Worm (Caenorhabditis elegans) whole organism, L4 larva: ENCODE data around the gene ttr-52.
A peak's percentile ranks its signal among the peaks of the same experiment; 100 is the strongest.

Source experiments
- F26F4.8 ChIP-seq: fragments of 200-800 bp; sonication (Bioruptor generic); conservative IDR thresholded peaks from 2 replicates; pipeline ENCODE4 v1.3.6; 2022; ENCODE audit warnings: missing genetic modification characterization, missing compliant biosample characterization
- F37D6.2 ChIP-seq: sonication (generic microtip); optimal IDR thresholded peaks from 2 replicates; lab custom pipeline; 2016; ENCODE audit warnings: mild to moderate bottlenecking, missing genetic modification characterization, missing compliant biosample characterization
- T26A8.4 ChIP-seq: fragments of 200-800 bp; sonication (Bioruptor generic); IDR thresholded peaks from 2 replicates; pipeline ENCODE4 v1.3.6; 2022; ENCODE audit warnings: missing genetic modification characterization, missing compliant biosample characterization
- ZK546.5 ChIP-seq, 2 experiments: sonication (generic microtip); optimal IDR thresholded peaks; 2 replicates each; lab custom pipeline; 2017; ENCODE audit warnings: missing biosample characterization in 2 of 2, missing genetic modification characterization in 2 of 2
- aha-1 ChIP-seq: fragments of 150-350 bp; peaks from one replicate; lab custom pipeline; 2014; ENCODE audit warnings: missing biosample characterization, missing genetic modification characterization
- arid-1 ChIP-seq: fragments of 200-800 bp; sonication (Bioruptor generic); conservative IDR thresholded peaks from 2 replicates; pipeline ENCODE4 v1.3.6; 2022; ENCODE audit warnings: missing genetic modification reagents, missing genetic modification characterization, missing compliant biosample characterization
- attf-4 ChIP-seq: sonication (generic microtip); optimal IDR thresholded peaks from 3 replicates; lab custom pipeline; 2017; ENCODE audit warnings: missing biosample characterization, missing genetic modification characterization
- ceh-20 ChIP-seq: fragments of 200-800 bp; sonication (Bioruptor generic); IDR thresholded peaks from 2 replicates; pipeline ENCODE4 v1.3.6; 2022; ENCODE audit warnings: missing genetic modification reagents, missing genetic modification characterization, missing compliant biosample characterization
- ceh-62 ChIP-seq: sonication (generic microtip); optimal IDR thresholded peaks from 2 replicates; lab custom pipeline; 2017; ENCODE audit warnings: missing biosample characterization, missing genetic modification characterization
- ces-1 ChIP-seq: fragments of 150-350 bp; sonication (generic microtip); optimal IDR thresholded peaks from 4 replicates; lab custom pipeline; 2014; ENCODE audit warnings: missing biosample characterization, missing genetic modification reagents, missing genetic modification characterization
- cey-2 ChIP-seq: sonication (generic microtip); optimal IDR thresholded peaks from 3 replicates; lab custom pipeline; 2017; ENCODE audit warnings: missing genetic modification characterization, mild to moderate bottlenecking, missing compliant biosample characterization, antibody characterized with exemption, borderline replicate concordance; ENCODE audit not compliant: insufficient read depth
- ctbp-1 ChIP-seq: fragments of 200-800 bp; sonication (Bioruptor generic); IDR thresholded peaks from 2 replicates; pipeline ENCODE4 v1.3.6; 2022; ENCODE audit warnings: missing genetic modification reagents, missing genetic modification characterization, missing compliant biosample characterization
- daf-16 ChIP-seq, 3 experiments: sonication (generic microtip); optimal IDR thresholded peaks; 2 replicates each; lab custom pipeline; 2016 to 2017; ENCODE audit warnings: missing genetic modification characterization in 3 of 3, missing genetic modification reagents in 3 of 3, mild to moderate bottlenecking in 2 of 3, missing compliant biosample characterization in 2 of 3, missing biosample characterization in 1 of 3, moderate library complexity in 1 of 3
- dmd-6 ChIP-seq: fragments of 200-800 bp; sonication (Bioruptor generic); IDR thresholded peaks from 2 replicates; pipeline ENCODE4 v1.3.6; 2022; ENCODE audit warnings: missing genetic modification reagents, missing genetic modification characterization, missing compliant biosample characterization
- dmd-8 ChIP-seq: fragments of 200-800 bp; sonication (Bioruptor generic); IDR thresholded peaks from 2 replicates; pipeline ENCODE4 v1.3.6; 2022; ENCODE audit warnings: missing genetic modification characterization, missing compliant biosample characterization
- dmd-9 ChIP-seq: fragments of 200-800 bp; sonication (Bioruptor generic); IDR thresholded peaks from 2 replicates; pipeline ENCODE4 v1.3.6; 2022; ENCODE audit warnings: missing genetic modification reagents, missing genetic modification characterization, missing compliant biosample characterization
- dve-1 ChIP-seq: sonication (generic microtip); optimal IDR thresholded peaks from 2 replicates; lab custom pipeline; 2017; ENCODE audit warnings: antibody characterized with exemption, mild to moderate bottlenecking, missing genetic modification characterization, missing compliant biosample characterization; ENCODE audit not compliant: insufficient read depth
- egl-27 ChIP-seq: sonication (generic microtip); optimal IDR thresholded peaks from 3 replicates; lab custom pipeline; 2017; ENCODE audit warnings: missing biosample characterization, missing genetic modification reagents, missing genetic modification characterization
- egl-43 ChIP-seq: fragments of 200-800 bp; sonication (Bioruptor generic); IDR thresholded peaks from 2 replicates; pipeline ENCODE4 v1.3.6; 2022; ENCODE audit warnings: missing genetic modification reagents, missing genetic modification characterization, missing compliant biosample characterization
- fos-1 ChIP-seq: fragments of 150-350 bp; optimal IDR thresholded peaks from 2 replicates; lab custom pipeline; 2014; ENCODE audit warnings: missing biosample characterization, missing genetic modification characterization
- hif-1 ChIP-seq, 2 experiments: sonication (generic microtip); optimal IDR thresholded peaks; 2 replicates each; lab custom pipeline; 2016 to 2017; ENCODE audit warnings: missing compliant biosample characterization in 2 of 2, missing genetic modification characterization in 2 of 2, missing genetic modification reagents in 2 of 2, missing genotype in 2 of 2, mild to moderate bottlenecking in 1 of 2
- hlh-11 ChIP-seq: fragments of 200-800 bp; sonication (Bioruptor generic); optimal IDR thresholded peaks from 2 replicates; lab custom pipeline; 2018; ENCODE audit warnings: mild to moderate bottlenecking, missing genetic modification characterization, missing compliant biosample characterization
- hlh-30 ChIP-seq: sonication (generic microtip); optimal IDR thresholded peaks from 2 replicates; lab custom pipeline; 2017; ENCODE audit warnings: antibody characterized with exemption, mild to moderate bottlenecking, missing genetic modification characterization, missing compliant biosample characterization; ENCODE audit not compliant: insufficient read depth
- hmg-1.1 ChIP-seq: fragments of 200-800 bp; sonication (Bioruptor generic); IDR thresholded peaks from 2 replicates; pipeline ENCODE4 v1.3.6; 2022; ENCODE audit warnings: missing genetic modification reagents, missing genetic modification characterization, missing compliant biosample characterization
- lin-15B ChIP-seq: fragments of 150-350 bp; sonication (generic microtip); optimal IDR thresholded peaks from 3 replicates; lab custom pipeline; 2014; ENCODE audit warnings: missing biosample characterization, missing genetic modification characterization
- lin-29 ChIP-seq: fragments of 200-800 bp; sonication (Bioruptor generic); IDR thresholded peaks from 2 replicates; pipeline ENCODE4 v1.3.6; 2022; ENCODE audit warnings: missing genetic modification reagents, missing genetic modification characterization, missing compliant biosample characterization
- lin-38 ChIP-seq: fragments of 200-800 bp; sonication (Bioruptor generic); IDR thresholded peaks from 2 replicates; pipeline ENCODE4 v1.3.6; 2022; ENCODE audit warnings: missing genetic modification reagents, missing genetic modification characterization, missing compliant biosample characterization
- lsy-2 ChIP-seq, 2 experiments: fragments of 150-350 bp in 1 of 2; sonication (generic microtip) in 1 of 2; optimal IDR thresholded peaks; 2 replicates each; lab custom pipeline; 2014 to 2017; ENCODE audit warnings: missing biosample characterization in 2 of 2, missing genetic modification characterization in 2 of 2
- mdl-1 ChIP-seq, 2 experiments: fragments of 150-350 bp in 1 of 2; sonication (generic microtip) in 1 of 2; optimal IDR thresholded peaks; 2 replicates each; lab custom pipeline; 2014 to 2017; ENCODE audit warnings: missing biosample characterization in 2 of 2, missing genetic modification characterization in 2 of 2
- mep-1 ChIP-seq: fragments of 150-350 bp; sonication (generic microtip); optimal IDR thresholded peaks from 3 replicates; lab custom pipeline; 2014; ENCODE audit warnings: missing biosample characterization, missing genetic modification characterization
- mes-2 ChIP-seq: sonication (generic microtip); optimal IDR thresholded peaks from 2 replicates; lab custom pipeline; 2016; ENCODE audit warnings: missing genotype, mild to moderate bottlenecking, missing genetic modification characterization, missing compliant biosample characterization; ENCODE audit not compliant: poor library complexity, severe bottlenecking
- nhr-237 ChIP-seq: sonication (generic microtip); optimal IDR thresholded peaks from 2 replicates; lab custom pipeline; 2017; ENCODE audit warnings: missing biosample characterization, missing genetic modification characterization
- nhr-28 ChIP-seq: fragments of 150-350 bp; optimal IDR thresholded peaks from 2 replicates; lab custom pipeline; 2014; ENCODE audit warnings: missing biosample characterization, missing genetic modification characterization
- nhr-48 ChIP-seq: sonication (generic microtip); optimal IDR thresholded peaks from 2 replicates; lab custom pipeline; 2016; ENCODE audit warnings: mild to moderate bottlenecking, missing genetic modification characterization, missing compliant biosample characterization
- nhr-77 ChIP-seq: fragments of 150-350 bp; optimal IDR thresholded peaks from 2 replicates; lab custom pipeline; 2014; ENCODE audit warnings: missing biosample characterization, missing genetic modification characterization
- pha-4 ChIP-seq, 2 experiments: fragments of 150-350 bp in 1 of 2; fragments of 200-800 bp in 1 of 2; sonication (Bioruptor generic) in 1 of 2; IDR thresholded peaks in 1 of 2; optimal IDR thresholded peaks in 1 of 2; 2 replicates each; pipeline versions ENCODE4 v1.3.6 to Lab custom; 2014 to 2022; ENCODE audit warnings: missing genetic modification characterization in 2 of 2, missing genetic modification reagents in 2 of 2, missing biosample characterization in 1 of 2, missing compliant biosample characterization in 1 of 2
- php-3 ChIP-seq: fragments of 200-800 bp; sonication (Bioruptor generic); IDR thresholded peaks from 2 replicates; pipeline ENCODE4 v1.3.6; 2022; ENCODE audit warnings: missing genetic modification reagents, missing genetic modification characterization, missing compliant biosample characterization
- pqm-1 ChIP-seq: sonication (generic microtip); optimal IDR thresholded peaks from 2 replicates; lab custom pipeline; 2017; ENCODE audit warnings: missing biosample characterization, missing genetic modification characterization
- rbr-2 ChIP-seq: sonication (generic microtip); optimal IDR thresholded peaks from 2 replicates; lab custom pipeline; 2016; ENCODE audit warnings: missing genotype, missing genetic modification characterization, missing compliant biosample characterization
- saeg-2 ChIP-seq: fragments of 200-800 bp; sonication (Bioruptor generic); IDR thresholded peaks from 2 replicates; pipeline ENCODE4 v1.3.6; 2022; ENCODE audit warnings: missing genetic modification reagents, missing genetic modification characterization, missing compliant biosample characterization
- set-16 ChIP-seq: fragments of 200-800 bp; sonication (Bioruptor generic); IDR thresholded peaks from 2 replicates; pipeline ENCODE4 v1.3.6; 2022; ENCODE audit warnings: missing genetic modification reagents, missing genetic modification characterization, missing compliant biosample characterization
- skn-1 ChIP-seq: fragments of 150-350 bp; optimal IDR thresholded peaks from 2 replicates; lab custom pipeline; 2014; ENCODE audit warnings: missing biosample characterization, missing genetic modification characterization
- tag-97 ChIP-seq: fragments of 200-800 bp; sonication (Bioruptor generic); IDR thresholded peaks from 2 replicates; pipeline ENCODE4 v1.3.6; 2022; ENCODE audit warnings: missing genetic modification characterization, missing compliant biosample characterization
- tra-1 ChIP-seq: fragments of 200-800 bp; sonication (Bioruptor generic); IDR thresholded peaks from 2 replicates; pipeline ENCODE4 v1.3.6; 2022; ENCODE audit warnings: missing genetic modification reagents, missing genetic modification characterization, missing compliant biosample characterization
- zip-2 ChIP-seq: fragments of 150-350 bp; optimal IDR thresholded peaks from 2 replicates; lab custom pipeline; 2014; ENCODE audit warnings: missing biosample characterization, missing genetic modification characterization

The ttr-52 gene

ce11 chrIII:13377249-13377648 is 27.3 kb upstream of the ttr-52 start:
- peak in 1 of 2 experiments; percentile 55 for TF ChIP-seq lsy-2 (tag; optimal IDR thresholded peaks at IDR 0.05; lab: Kevin White, UChicago)
- TF ChIP-seq lin-15B (tag; lab: Kevin White, UChicago) = no peak
- peak; percentile 87 for TF ChIP-seq hlh-11 (tag; lab: Kevin White, UChicago)
- 0 out of 2 replicates have a peak, but pooled peaks have one; percentile 63 for TF ChIP-seq egl-43 (GFP tag; lab: Robert Waterston, UW)
- TF ChIP-seq mdl-1 (tag; optimal IDR thresholded peaks at IDR 0.05; lab: Kevin White, UChicago) = peak in 1 of 2 experiments; percentile 62
- peak; percentile 69 for TF ChIP-seq mep-1 (tag; lab: Kevin White, UChicago)
- no peak for TF ChIP-seq cey-2
- no peak for TF ChIP-seq saeg-2
- peak; percentile 33; the same call in 1 of the 2 replicates for TF ChIP-seq lin-38 (GFP tag; lab: Robert Waterston, UW)
- TF ChIP-seq zip-2 (tag; lab: Kevin White, UChicago) = no peak
- no peak for TF ChIP-seq tag-97
- TF ChIP-seq ZK546.5 (tag; optimal IDR thresholded peaks at IDR 0.05; lab: Kevin White, UChicago) = no peak
- peak; percentile 55 for TF ChIP-seq nhr-28 (tag; lab: Kevin White, UChicago)
- no peak for TF ChIP-seq fos-1 (tag; lab: Kevin White, UChicago)
- no peak for TF ChIP-seq lin-29 (GFP tag; lab: Robert Waterston, UW)
- peak; percentile 36; the same call in 1 of the 2 replicates for TF ChIP-seq pha-4 (GFP tag; IDR thresholded peaks at IDR 0.05; lab: Robert Waterston, UW)
- no peak for TF ChIP-seq pha-4 (tag; optimal IDR thresholded peaks at IDR 0.05; lab: Kevin White, UChicago)
- TF ChIP-seq aha-1 (tag; lab: Kevin White, UChicago) = peak; percentile 95
- peak; percentile 64; the same call in 1 of the 2 replicates for TF ChIP-seq tra-1 (GFP tag; lab: Robert Waterston, UW)
- peak; percentile 50 for TF ChIP-seq mes-2 (tag; lab: Kevin White, UChicago)
- TF ChIP-seq set-16 (GFP tag; lab: Robert Waterston, UW) = peak; percentile 54
- TF ChIP-seq nhr-237 (tag; lab: Kevin White, UChicago) = no peak
- TF ChIP-seq egl-27 = no peak
- peak; percentile 70 for TF ChIP-seq hmg-1.1 (GFP tag; lab: Robert Waterston, UW)
- TF ChIP-seq ctbp-1 (GFP tag; lab: Robert Waterston, UW) = 0 out of 2 replicates have a peak, but pooled peaks have one; percentile 25
- TF ChIP-seq php-3 (GFP tag; lab: Robert Waterston, UW) = 0 out of 2 replicates have a peak, but pooled peaks have one; percentile 48
- TF ChIP-seq dve-1 (tag; lab: Kevin White, UChicago) = peak; percentile 55
- no peak for TF ChIP-seq skn-1 (tag; lab: Kevin White, UChicago)
- no peak for TF ChIP-seq dmd-9 (GFP tag; lab: Robert Waterston, UW)
- TF ChIP-seq T26A8.4 (GFP tag; lab: Robert Waterston, UW) = no peak
- TF ChIP-seq nhr-48 (tag; lab: Kevin White, UChicago) = peak; percentile 72
- TF ChIP-seq daf-16 (GFP tag; optimal IDR thresholded peaks at IDR 0.05; lab: Kevin White, UChicago) = peak in 1 of 2 experiments; percentile 10
- peak; percentile 87 for TF ChIP-seq daf-16 (tag; optimal IDR thresholded peaks at IDR 0.05; lab: Kevin White, UChicago)
- peak; percentile 75 for TF ChIP-seq hlh-30 (tag; lab: Kevin White, UChicago)
- peak; percentile 51 for TF ChIP-seq nhr-77 (tag; lab: Kevin White, UChicago)
- peak in 1 of 2 experiments; percentile 55 for TF ChIP-seq hif-1 (tag; optimal IDR thresholded peaks at IDR 0.05; lab: Kevin White, UChicago)
- TF ChIP-seq ceh-20 (GFP tag; lab: Robert Waterston, UW) = no peak
- TF ChIP-seq dmd-6 = peak; percentile 70
- TF ChIP-seq attf-4 (tag; lab: Kevin White, UChicago) = no peak
- TF ChIP-seq ceh-62 (tag; lab: Kevin White, UChicago) = no peak
- TF ChIP-seq F26F4.8 (GFP tag; lab: Robert Waterston, UW) = no peak
- no peak for TF ChIP-seq F37D6.2 (tag; lab: Kevin White, UChicago)
- TF ChIP-seq ces-1 (GFP tag; lab: Kevin White, UChicago) = no peak
- TF ChIP-seq pqm-1 (tag; lab: Kevin White, UChicago) = peak; percentile 79
- no peak for TF ChIP-seq dmd-8 (GFP tag; lab: Robert Waterston, UW)
- TF ChIP-seq arid-1 (GFP tag; lab: Robert Waterston, UW) = no peak
- peak; percentile 65 for TF ChIP-seq rbr-2 (tag; lab: Kevin White, UChicago)
